Worm (Caenorhabditis elegans): ENCODE data around the gene lgg-1.

lgg-1 gene

DNA sequence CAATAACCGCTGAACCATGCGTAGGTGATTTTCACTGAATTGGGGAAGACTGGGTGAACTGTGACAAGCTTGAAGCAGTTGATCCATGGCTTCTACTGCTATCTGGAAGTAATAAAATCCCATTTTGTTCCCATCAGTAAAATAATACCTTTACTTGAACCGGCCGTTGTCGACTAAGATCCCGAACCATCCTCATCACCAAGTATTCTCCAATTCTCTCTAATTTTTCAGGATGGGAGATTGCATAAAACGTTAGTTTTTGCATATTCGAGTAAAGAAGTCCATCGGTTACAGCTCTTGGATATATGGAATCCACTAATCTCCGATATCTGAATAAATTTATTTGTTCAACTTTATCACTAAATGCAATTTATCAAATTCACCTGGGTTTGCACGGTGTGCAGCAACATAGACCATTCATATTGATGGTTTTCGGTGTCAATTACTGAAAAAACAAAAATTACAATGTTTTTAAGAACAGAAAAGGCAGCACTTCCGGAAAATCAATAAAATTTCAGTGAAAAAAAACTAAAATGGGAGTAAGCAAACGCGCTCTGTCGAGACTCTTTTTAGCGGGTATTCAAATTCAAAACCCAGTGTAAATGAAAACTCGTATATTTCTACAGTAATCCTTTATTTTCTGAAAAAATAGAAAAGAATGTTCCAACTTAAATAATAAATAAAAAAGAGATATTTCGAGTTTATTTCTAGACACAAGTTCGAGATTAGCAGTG, 26.7 kb downstream of the lgg-1 start, which contains the start of gene efr-3:
efr-3 (minus strand) TSS at position 505 of the 734 bp plus-strand sequence.
- TF ChIP-seq lsy-2 (tag; optimal IDR thresholded peaks at IDR 0.05): peak; percentile 58 to 79
- no peak for TF ChIP-seq aly-2 (tag; optimal IDR thresholded peaks at IDR 0.05)
- TF ChIP-seq egl-27 (tag; optimal IDR thresholded peaks at IDR 0.05): no peak
- no peak for TF ChIP-seq ztf-4 (tag; optimal IDR thresholded peaks at IDR 0.05)
- no peak for TF ChIP-seq R02D3.7 (tag; optimal IDR thresholded peaks at IDR 0.05)
- no peak for TF ChIP-seq ZK546.5 (tag; optimal IDR thresholded peaks at IDR 0.05)
- no peak for TF ChIP-seq elt-1 (tag; optimal IDR thresholded peaks at IDR 0.05)
- no peak for TF ChIP-seq zag-1 (tag; optimal IDR thresholded peaks at IDR 0.05)
- no peak for TF ChIP-seq mbf-1 (tag; optimal IDR thresholded peaks at IDR 0.05)
- peak; percentile 86 for TF ChIP-seq unc-55 (GFP tag; optimal IDR thresholded peaks at IDR 0.05)
- peak; percentile 46 for TF ChIP-seq lin-13 (GFP tag; optimal IDR thresholded peaks at IDR 0.05)
- TF ChIP-seq fos-1 (tag; optimal IDR thresholded peaks at IDR 0.05): no peak
- TF ChIP-seq nhr-21 (tag; optimal IDR thresholded peaks at IDR 0.05): no peak
- TF ChIP-seq nhr-129 (tag; optimal IDR thresholded peaks at IDR 0.05): no peak
- no peak for TF ChIP-seq ztf-11 (tag; optimal IDR thresholded peaks at IDR 0.05)
- no peak for TF ChIP-seq ama-1 (optimal IDR thresholded peaks at IDR 0.05)
- TF ChIP-seq nhr-12 (tag; optimal IDR thresholded peaks at IDR 0.05): no peak
- no peak for TF ChIP-seq blmp-1 (tag; optimal IDR thresholded peaks at IDR 0.05; ENCODE audit: insufficient read depth)
- no peak for TF ChIP-seq unc-62 (GFP tag; optimal IDR thresholded peaks at IDR 0.05)
- no peak for TF ChIP-seq nhr-77 (tag; optimal IDR thresholded peaks at IDR 0.05)
- no peak for TF ChIP-seq peb-1 (tag; optimal IDR thresholded peaks at IDR 0.05)
- TF ChIP-seq nhr-25 (tag; optimal IDR thresholded peaks at IDR 0.05): no peak
- TF ChIP-seq nhr-237 (tag; optimal IDR thresholded peaks at IDR 0.05): no peak
- TF ChIP-seq alr-1 (tag; optimal IDR thresholded peaks at IDR 0.05): no peak
- TF ChIP-seq nhr-23 (tag; optimal IDR thresholded peaks at IDR 0.05): no peak
- no peak for TF ChIP-seq dmd-4 (tag; optimal IDR thresholded peaks at IDR 0.05)
- TF ChIP-seq ceh-16 (tag; optimal IDR thresholded peaks at IDR 0.05): no peak
- no peak for TF ChIP-seq sem-4 (tag; optimal IDR thresholded peaks at IDR 0.05)
- no peak for TF ChIP-seq nhr-11 (tag; optimal IDR thresholded peaks at IDR 0.05)
- TF ChIP-seq nhr-6 (tag; optimal IDR thresholded peaks at IDR 0.05): no peak
- TF ChIP-seq lin-39 (tag; optimal IDR thresholded peaks at IDR 0.05): no peak
- peak; percentile 41 for TF ChIP-seq mab-5 (tag; optimal IDR thresholded peaks at IDR 0.05)
- peak; percentile 78 for TF ChIP-seq C34F6.9 (tag; optimal IDR thresholded peaks at IDR 0.05)
- TF ChIP-seq sma-3 (GFP tag; optimal IDR thresholded peaks at IDR 0.05): no peak
- no peak for TF ChIP-seq skn-1 (tag; optimal IDR thresholded peaks at IDR 0.05)
- no peak for TF ChIP-seq mdl-1 (tag; optimal IDR thresholded peaks at IDR 0.05)
- no peak for TF ChIP-seq nhr-10 (tag; optimal IDR thresholded peaks at IDR 0.05)
- no peak for TF ChIP-seq ztf-1 (GFP tag; conservative IDR thresholded peaks at IDR 0.05)
- TF ChIP-seq snpc-4 (tag; optimal IDR thresholded peaks at IDR 0.05): no peak
- TF ChIP-seq unc-39 (tag; optimal IDR thresholded peaks at IDR 0.05): no peak
- no peak for TF ChIP-seq elt-3 (tag; optimal IDR thresholded peaks at IDR 0.05)
- TF ChIP-seq lin-11 (tag; optimal IDR thresholded peaks at IDR 0.05): no peak
- no peak for TF ChIP-seq F13H6.1 (tag; optimal IDR thresholded peaks at IDR 0.05)
- TF ChIP-seq Y55F3AM.14 (GFP tag; optimal IDR thresholded peaks at IDR 0.05): no peak
- no peak for TF ChIP-seq ceh-82 (tag; optimal IDR thresholded peaks at IDR 0.05)
- peak; percentile 92 for TF ChIP-seq gmeb-1 (tag; optimal IDR thresholded peaks at IDR 0.05)
- TF ChIP-seq sma-9 (GFP tag; optimal IDR thresholded peaks at IDR 0.05): peak; percentile 16
- no peak for TF ChIP-seq sma-9 (tag; optimal IDR thresholded peaks at IDR 0.05)
- peak; percentile 56 for TF ChIP-seq crh-2 (tag; optimal IDR thresholded peaks at IDR 0.05)

Data from whole organism, L2 larva.